Worm (Caenorhabditis elegans) whole organism, early embryonic: ENCODE data around the gene R03G8.6.

Experiments used
- B0310.2 ChIP-seq: sonication (generic microtip); optimal IDR thresholded peaks from 2 replicates; lab custom pipeline; 2016; ENCODE audit warnings: mild to moderate bottlenecking, missing genetic modification characterization, missing compliant biosample characterization
- F13C5.2 ChIP-seq: sonication (generic microtip); optimal IDR thresholded peaks from 2 replicates; lab custom pipeline; 2017; ENCODE audit warnings: mild to moderate bottlenecking, missing genetic modification characterization, inconsistent platforms, missing compliant biosample characterization
- aly-1 ChIP-seq: sonication (generic microtip); optimal IDR thresholded peaks from 2 replicates; lab custom pipeline; 2016; ENCODE audit warnings: missing genetic modification characterization, missing compliant biosample characterization
- ama-1 ChIP-seq: fragments of 150-350 bp; optimal IDR thresholded peaks from 2 replicates; lab custom pipeline; 2014
- ceh-13 ChIP-seq: fragments of 200-800 bp; sonication (Bioruptor generic); optimal IDR thresholded peaks from 2 replicates; lab custom pipeline; 2018; ENCODE audit warnings: mild to moderate bottlenecking, missing genetic modification characterization, missing compliant biosample characterization
- ceh-36 ChIP-seq: sonication (generic microtip); optimal IDR thresholded peaks from 2 replicates; lab custom pipeline; 2016; ENCODE audit warnings: missing genetic modification characterization, inconsistent platforms, missing compliant biosample characterization
- ets-7 ChIP-seq: sonication (generic microtip); optimal IDR thresholded peaks from 2 replicates; lab custom pipeline; 2016; ENCODE audit warnings: missing genotype, missing genetic modification characterization, missing compliant biosample characterization
- flt-1 ChIP-seq: fragments of 200-800 bp; sonication (Bioruptor generic); IDR thresholded peaks from 2 replicates; pipeline ENCODE4 v1.3.6; 2022; ENCODE audit warnings: missing genetic modification characterization, missing compliant biosample characterization
- hmbx-1 ChIP-seq: sonication (generic microtip); optimal IDR thresholded peaks from 2 replicates; lab custom pipeline; 2016; ENCODE audit warnings: mild to moderate bottlenecking, missing genetic modification characterization, missing compliant biosample characterization
- hmg-4 ChIP-seq: fragments of 200-800 bp; sonication (Bioruptor generic); optimal IDR thresholded peaks from 2 replicates; lab custom pipeline; 2018; ENCODE audit warnings: mild to moderate bottlenecking, missing genetic modification characterization, missing compliant biosample characterization
- hnd-1 ChIP-seq: sonication (generic microtip); optimal IDR thresholded peaks from 2 replicates; lab custom pipeline; 2016; ENCODE audit warnings: missing genetic modification characterization, missing compliant biosample characterization
- pes-1 ChIP-seq: fragments of 200-800 bp; sonication (Bioruptor generic); IDR thresholded peaks from 2 replicates; pipeline ENCODE4 v1.3.6; 2022; ENCODE audit warnings: missing genetic modification reagents, missing genetic modification characterization, missing compliant biosample characterization
- scrt-1 ChIP-seq: fragments of 200-800 bp; sonication (Bioruptor generic); IDR thresholded peaks from 2 replicates; pipeline ENCODE4 v1.3.6; 2022; ENCODE audit warnings: missing genetic modification characterization, missing compliant biosample characterization
- sea-1 ChIP-seq: fragments of 200-800 bp; sonication (Bioruptor generic); conservative IDR thresholded peaks from 2 replicates; pipeline ENCODE4 v1.3.6; 2022; ENCODE audit warnings: missing genetic modification characterization, missing compliant biosample characterization
- tbx-11 ChIP-seq: fragments of 200-800 bp; sonication (Bioruptor generic); IDR thresholded peaks from 2 replicates; pipeline ENCODE4 v1.3.6; 2022; ENCODE audit warnings: missing genetic modification characterization, missing compliant biosample characterization
- tbx-37 ChIP-seq: fragments of 200-800 bp; sonication (Bioruptor generic); conservative IDR thresholded peaks from 2 replicates; pipeline ENCODE4 v1.3.6; 2022; ENCODE audit warnings: missing genetic modification reagents, missing genetic modification characterization, missing compliant biosample characterization
- tra-4 ChIP-seq: sonication (generic microtip); optimal IDR thresholded peaks from 2 replicates; lab custom pipeline; 2017; ENCODE audit warnings: missing genetic modification characterization, missing compliant biosample characterization

Gene R03G8.6

DNA sequence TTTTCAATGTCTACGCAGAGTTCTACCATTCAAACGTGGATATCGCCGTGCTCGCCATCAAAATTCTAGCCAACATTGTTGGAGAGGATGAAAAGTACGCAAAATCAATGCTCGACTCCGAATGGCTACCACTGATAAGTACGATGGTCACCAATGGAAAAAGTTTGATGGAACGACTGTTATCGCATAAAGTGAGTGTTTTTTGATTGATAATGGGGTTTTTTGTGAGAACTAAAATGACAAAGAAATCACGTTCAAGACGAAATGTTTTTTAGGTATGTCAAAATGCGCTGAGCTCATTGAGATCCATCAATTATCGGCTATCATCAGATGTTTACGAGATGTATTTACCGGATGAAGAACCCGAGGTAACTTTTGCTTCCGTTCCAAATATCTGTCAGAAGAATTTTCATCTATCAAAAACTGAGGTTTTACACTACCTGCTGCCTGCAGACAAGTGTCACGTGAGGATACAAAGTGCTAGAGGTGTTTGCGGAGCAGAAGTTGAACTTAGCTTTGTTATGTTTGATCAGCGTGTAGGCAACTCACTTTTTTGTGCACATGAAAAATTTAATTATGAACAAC is 6.0 kb upstream of the R03G8.6 start:
- TF ChIP-seq F13C5.2 (tag; lab: Kevin White, UChicago) (no peak), sea-1 (GFP tag; lab: Robert Waterston, UW) (no peak), ets-7 (tag; lab: Kevin White, UChicago) (no peak), flt-1 (GFP tag; lab: Robert Waterston, UW) (no peak), tra-4 (tag; lab: Kevin White, UChicago) (no peak), hmg-4 (GFP tag; lab: Kevin White, UChicago) (no peak), tbx-37 (GFP tag; lab: Robert Waterston, UW) (no peak), aly-1 (no peak), ceh-36 (tag; lab: Kevin White, UChicago) (no peak), ama-1 (lab: Kevin White, UChicago) (no peak), pes-1 (GFP tag; lab: Robert Waterston, UW) (no peak), ceh-13 (GFP tag; lab: Kevin White, UChicago) (no peak), B0310.2 (no peak), hmbx-1 (tag; lab: Kevin White, UChicago) (no peak)

DNA sequence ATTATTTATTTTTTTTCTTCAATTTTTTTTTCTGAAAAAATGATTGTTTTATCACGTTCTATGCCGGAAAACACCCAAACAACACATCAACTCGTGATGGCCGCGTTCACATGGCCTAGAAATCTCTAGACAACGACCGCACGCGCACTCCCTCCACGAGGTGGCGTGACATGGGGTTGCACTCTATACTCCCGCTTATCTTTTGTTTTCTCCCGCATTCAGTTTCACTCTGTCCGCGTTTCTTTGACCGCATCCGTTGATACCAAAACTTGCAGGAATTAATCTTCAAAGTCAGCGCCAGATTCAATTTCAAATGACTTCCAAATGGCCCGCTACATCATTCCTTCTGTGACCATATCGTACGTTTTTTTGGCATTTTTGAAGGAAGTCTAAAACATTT is 4.7 kb upstream of the R03G8.6 start, which contains the start of gene F17H10.1:
Gene F17H10.1 (plus strand): TSS at position 276 of the 400 bp plus-strand sequence.
- TF ChIP-seq tbx-37 (GFP tag; lab: Robert Waterston, UW) (peak; percentile 42; the same call in 1 of the 2 replicates), F13C5.2 (tag; lab: Kevin White, UChicago) (peak; percentile 18), aly-1 (no peak), tra-4 (tag; lab: Kevin White, UChicago) (no peak), tbx-11 (GFP tag; lab: Robert Waterston, UW) (no peak), pes-1 (GFP tag; lab: Robert Waterston, UW) (no peak), ets-7 (tag; lab: Kevin White, UChicago) (no peak), B0310.2 (no peak), ceh-36 (tag; lab: Kevin White, UChicago) (no peak), ama-1 (lab: Kevin White, UChicago) (no peak), hmg-4 (GFP tag; lab: Kevin White, UChicago) (peak; percentile 20)

DNA sequence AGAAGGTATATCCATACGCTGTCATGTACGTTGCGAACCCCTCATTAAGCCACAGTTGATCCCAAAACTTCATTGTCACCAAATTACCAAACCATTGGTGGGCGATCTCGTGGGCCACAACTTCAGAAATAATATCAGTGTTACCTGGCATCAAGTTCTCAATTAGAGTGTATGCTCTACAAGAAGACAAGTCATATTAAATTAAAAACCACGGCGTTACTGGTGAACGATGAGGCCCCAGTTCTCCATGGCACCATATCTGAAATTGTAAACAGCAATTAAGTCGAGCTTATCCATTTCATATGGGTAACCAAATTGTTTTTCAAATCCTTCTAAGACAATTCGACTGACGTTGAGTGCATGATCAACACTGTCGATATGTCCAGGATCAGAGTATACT is 2.5 kb upstream of the R03G8.6 start:
- no peak for TF ChIP-seq ama-1 (lab: Kevin White, UChicago)

DNA sequence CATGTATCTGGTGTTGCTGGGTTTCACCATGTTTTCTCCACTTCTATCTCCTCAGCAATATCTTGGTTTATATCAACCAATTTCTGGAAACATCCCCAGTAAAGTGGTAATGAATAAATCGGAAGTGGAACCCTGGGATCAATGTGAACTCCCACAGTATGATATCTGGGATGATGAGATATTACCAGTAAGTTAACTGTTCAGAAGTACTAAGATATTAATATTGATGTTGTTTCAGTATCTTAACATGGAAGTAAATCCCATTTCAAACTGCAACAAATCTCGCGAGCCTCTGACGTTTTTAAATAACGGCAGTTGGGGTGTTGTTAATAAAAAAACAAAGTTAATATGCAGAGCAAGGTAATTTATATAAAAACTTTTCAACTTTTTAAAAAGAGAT is 9.1 kb downstream of the R03G8.6 start:
- TF ChIP-seq hmg-4 (GFP tag; lab: Kevin White, UChicago), result no peak
- TF ChIP-seq hmbx-1 (tag; lab: Kevin White, UChicago), result no peak
- no peak for TF ChIP-seq aly-1
- no peak for TF ChIP-seq tra-4 (tag; lab: Kevin White, UChicago)
- no peak for TF ChIP-seq sea-1 (GFP tag; lab: Robert Waterston, UW)
- TF ChIP-seq scrt-1 (GFP tag; lab: Robert Waterston, UW), result no peak
- no peak for TF ChIP-seq tbx-37 (GFP tag; lab: Robert Waterston, UW)
- TF ChIP-seq flt-1 (GFP tag; lab: Robert Waterston, UW), result no peak
- TF ChIP-seq pes-1 (GFP tag; lab: Robert Waterston, UW), result no peak
- TF ChIP-seq ceh-13 (GFP tag; lab: Kevin White, UChicago), result no peak
- no peak for TF ChIP-seq tbx-11 (GFP tag; lab: Robert Waterston, UW)
- TF ChIP-seq B0310.2, result no peak

DNA sequence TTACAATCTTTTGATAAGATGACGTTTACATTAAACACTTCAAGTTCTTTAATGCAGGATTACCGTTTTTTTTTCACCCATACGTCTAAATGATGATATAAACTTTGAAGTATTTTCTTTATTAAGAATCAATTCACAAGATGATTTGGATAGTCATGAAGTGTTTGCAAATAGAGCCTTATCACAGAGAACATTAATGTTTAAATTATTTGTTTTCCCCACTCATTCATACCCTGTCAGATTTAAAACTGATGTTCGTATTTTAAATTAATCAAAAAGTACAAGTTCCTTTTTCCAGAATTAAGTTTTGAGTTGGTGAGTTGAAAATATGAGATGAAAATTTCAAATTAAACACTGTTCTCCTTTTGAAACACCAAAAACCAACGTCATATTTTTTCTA is 9.6 kb downstream of the R03G8.6 start, which contains the start of gene R03G8.3:
Gene R03G8.3 (plus strand): TSS at position 301 of the 400 bp plus-strand sequence.
- TF ChIP-seq B0310.2, result no peak
- no peak for TF ChIP-seq ceh-36 (tag; lab: Kevin White, UChicago)
- no peak for TF ChIP-seq ceh-13 (GFP tag; lab: Kevin White, UChicago)
- no peak for TF ChIP-seq tra-4 (tag; lab: Kevin White, UChicago)
- TF ChIP-seq tbx-11 (GFP tag; lab: Robert Waterston, UW), result no peak
- no peak for TF ChIP-seq ama-1 (lab: Kevin White, UChicago)
- TF ChIP-seq hmbx-1 (tag; lab: Kevin White, UChicago), result no peak
- TF ChIP-seq tbx-37 (GFP tag; lab: Robert Waterston, UW), result no peak
- TF ChIP-seq scrt-1 (GFP tag; lab: Robert Waterston, UW), result no peak
- no peak for TF ChIP-seq F13C5.2 (tag; lab: Kevin White, UChicago)
- TF ChIP-seq flt-1 (GFP tag; lab: Robert Waterston, UW), result no peak
- no peak for TF ChIP-seq ets-7 (tag; lab: Kevin White, UChicago)
- no peak for TF ChIP-seq hnd-1
- no peak for TF ChIP-seq sea-1 (GFP tag; lab: Robert Waterston, UW)
- TF ChIP-seq aly-1, result no peak
- TF ChIP-seq pes-1 (GFP tag; lab: Robert Waterston, UW), result no peak

DNA sequence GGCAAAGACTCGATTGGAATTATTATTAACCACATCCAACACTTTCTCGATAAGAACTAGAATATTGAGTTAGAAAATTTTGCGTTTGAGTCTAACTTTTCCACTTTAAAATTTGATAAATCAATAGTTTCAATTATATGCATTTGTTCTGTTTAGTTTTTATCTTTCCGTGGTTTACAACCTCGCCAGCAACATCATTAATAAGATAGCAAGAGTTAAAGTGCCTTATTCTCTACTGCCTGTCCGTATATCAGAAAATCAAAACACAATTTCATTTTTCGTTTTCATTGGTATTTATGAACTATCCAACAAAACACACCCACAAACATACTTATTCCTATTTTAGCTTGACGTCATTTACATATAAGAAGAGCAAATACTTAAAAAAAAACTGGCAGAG is 11.8 kb downstream of the R03G8.6 start:
- TF ChIP-seq ceh-36 (tag; lab: Kevin White, UChicago), result no peak

DNA sequence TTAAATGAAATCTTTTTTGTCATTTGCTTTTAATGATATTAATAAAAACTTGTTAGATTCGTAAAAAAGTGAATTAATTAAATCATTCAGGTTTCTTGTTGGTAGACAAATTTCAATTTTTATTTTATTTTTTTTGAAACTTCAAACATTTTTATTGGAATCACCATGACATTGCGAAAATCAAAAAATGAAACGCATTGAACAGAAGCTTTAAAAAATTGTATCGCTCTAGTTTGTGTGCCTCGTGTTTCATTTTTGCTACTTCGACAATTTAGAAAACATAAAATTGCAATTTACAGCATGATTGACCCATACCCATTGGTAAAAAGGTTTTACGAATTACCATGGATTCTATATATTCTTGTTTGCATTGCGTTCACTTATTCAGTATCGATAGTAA is 16.0 kb downstream of the R03G8.6 start, which contains the start of gene R03G8.1:
Gene R03G8.1 (plus strand): TSS at position 301 of the 400 bp plus-strand sequence.
- no peak for TF ChIP-seq ets-7 (tag; lab: Kevin White, UChicago)
- no peak for TF ChIP-seq flt-1 (GFP tag; lab: Robert Waterston, UW)
- no peak for TF ChIP-seq ceh-36 (tag; lab: Kevin White, UChicago)
- no peak for TF ChIP-seq hmbx-1 (tag; lab: Kevin White, UChicago)
- no peak for TF ChIP-seq pes-1 (GFP tag; lab: Robert Waterston, UW)
- TF ChIP-seq scrt-1 (GFP tag; lab: Robert Waterston, UW), result no peak
- TF ChIP-seq aly-1, result no peak
- TF ChIP-seq F13C5.2 (tag; lab: Kevin White, UChicago), result no peak
- no peak for TF ChIP-seq tbx-11 (GFP tag; lab: Robert Waterston, UW)
- TF ChIP-seq B0310.2, result no peak
- no peak for TF ChIP-seq ama-1 (lab: Kevin White, UChicago)
- no peak for TF ChIP-seq tra-4 (tag; lab: Kevin White, UChicago)
- no peak for TF ChIP-seq ceh-13 (GFP tag; lab: Kevin White, UChicago)
- no peak for TF ChIP-seq sea-1 (GFP tag; lab: Robert Waterston, UW)
- TF ChIP-seq hmg-4 (GFP tag; lab: Kevin White, UChicago), result no peak
